Worm (Caenorhabditis elegans) whole organism, L2 larva: ENCODE measurements around the gene K06A9.2.

ENCODE experiments used
- F13H6.1 ChIP-seq: sonication (generic microtip); optimal IDR thresholded peaks from 2 replicates; lab custom pipeline; 2016; ENCODE audit warnings: missing genetic modification characterization, missing compliant biosample characterization
- R02D3.7 ChIP-seq: fragments of 150-350 bp; optimal IDR thresholded peaks from 2 replicates; lab custom pipeline; 2014; ENCODE audit warnings: missing biosample characterization, missing genetic modification characterization
- Y55F3AM.14 ChIP-seq: fragments of 200-800 bp; sonication (Bioruptor generic); optimal IDR thresholded peaks from 2 replicates; lab custom pipeline; 2018; ENCODE audit warnings: mild to moderate bottlenecking, missing genetic modification characterization, missing compliant biosample characterization
- ZK546.5 ChIP-seq: sonication (generic microtip); optimal IDR thresholded peaks from 2 replicates; lab custom pipeline; 2017; ENCODE audit warnings: missing biosample characterization, missing genetic modification characterization
- alr-1 ChIP-seq: fragments of 150-350 bp; optimal IDR thresholded peaks from 2 replicates; lab custom pipeline; 2014; ENCODE audit warnings: missing biosample characterization, missing genetic modification characterization
- blmp-1 ChIP-seq: sonication (generic microtip); optimal IDR thresholded peaks from 2 replicates; lab custom pipeline; 2017; ENCODE audit warnings: missing genetic modification characterization, mild to moderate bottlenecking, missing compliant biosample characterization, antibody characterized with exemption, moderate library complexity; ENCODE audit not compliant: insufficient read depth
- ceh-82 ChIP-seq: fragments of 150-350 bp; optimal IDR thresholded peaks from 2 replicates; lab custom pipeline; 2014; ENCODE audit warnings: missing biosample characterization, missing genetic modification characterization
- crh-2 ChIP-seq: sonication (generic microtip); optimal IDR thresholded peaks from 2 replicates; lab custom pipeline; 2017; ENCODE audit warnings: missing biosample characterization, missing genetic modification characterization
- egl-27 ChIP-seq: sonication (generic microtip); optimal IDR thresholded peaks from 3 replicates; lab custom pipeline; 2017; ENCODE audit warnings: missing biosample characterization, missing genetic modification reagents, missing genetic modification characterization
- elt-3 ChIP-seq: sonication (generic microtip); optimal IDR thresholded peaks from 2 replicates; lab custom pipeline; 2017; ENCODE audit warnings: missing biosample characterization, missing genetic modification characterization
- fos-1 ChIP-seq: fragments of 150-350 bp; optimal IDR thresholded peaks from 2 replicates; lab custom pipeline; 2014; ENCODE audit warnings: missing biosample characterization, missing genetic modification characterization
- gmeb-1 ChIP-seq: fragments of 150-350 bp; optimal IDR thresholded peaks from 2 replicates; lab custom pipeline; 2014; ENCODE audit warnings: missing biosample characterization, missing genetic modification characterization
- lin-11 ChIP-seq: fragments of 150-350 bp; sonication (generic microtip); optimal IDR thresholded peaks from 2 replicates; lab custom pipeline; 2014; ENCODE audit warnings: missing biosample characterization, missing genetic modification characterization, inconsistent platforms, mixed read lengths
- lin-13 ChIP-seq: fragments of 150-350 bp; optimal IDR thresholded peaks from 2 replicates; lab custom pipeline; 2014; ENCODE audit warnings: missing biosample characterization, missing genetic modification reagents, missing genetic modification characterization
- lin-39 ChIP-seq: fragments of 150-350 bp; optimal IDR thresholded peaks from 2 replicates; lab custom pipeline; 2014; ENCODE audit warnings: missing biosample characterization, missing genetic modification reagents, missing genetic modification characterization
- mab-5 ChIP-seq: fragments of 150-350 bp; optimal IDR thresholded peaks from 2 replicates; lab custom pipeline; 2014; ENCODE audit warnings: missing biosample characterization, missing genetic modification characterization
- mbf-1 ChIP-seq: sonication (generic microtip); optimal IDR thresholded peaks from 2 replicates; lab custom pipeline; 2017; ENCODE audit warnings: missing biosample characterization, missing genetic modification characterization
- mdl-1 ChIP-seq, 2 experiments: fragments of 150-350 bp in 1 of 2; sonication (generic microtip) in 1 of 2; optimal IDR thresholded peaks; 2 replicates each; lab custom pipeline; 2017; ENCODE audit warnings: missing biosample characterization in 2 of 2, missing genetic modification characterization in 2 of 2
- nhr-10 ChIP-seq: sonication (generic microtip); optimal IDR thresholded peaks from 2 replicates; lab custom pipeline; 2017; ENCODE audit warnings: missing biosample characterization, missing genetic modification characterization
- nhr-21 ChIP-seq: fragments of 150-350 bp; optimal IDR thresholded peaks from 2 replicates; lab custom pipeline; 2014; ENCODE audit warnings: missing biosample characterization, missing genetic modification characterization
- nhr-237 ChIP-seq: fragments of 150-350 bp; optimal IDR thresholded peaks from 2 replicates; lab custom pipeline; 2014; ENCODE audit warnings: missing biosample characterization, missing genetic modification characterization
- nhr-25 ChIP-seq: fragments of 150-350 bp; sonication (generic microtip); optimal IDR thresholded peaks from 3 replicates; lab custom pipeline; 2014; ENCODE audit warnings: missing biosample characterization, missing genetic modification characterization
- nhr-6 ChIP-seq: fragments of 150-350 bp; optimal IDR thresholded peaks from 2 replicates; lab custom pipeline; 2014; ENCODE audit warnings: missing biosample characterization, missing genetic modification characterization
- sem-4 ChIP-seq: fragments of 150-350 bp; optimal IDR thresholded peaks from 2 replicates; lab custom pipeline; 2014; ENCODE audit warnings: missing biosample characterization, missing genetic modification reagents, missing genetic modification characterization
- sma-9 ChIP-seq, 2 experiments: fragments of 150-350 bp in 1 of 2; sonication (generic microtip) in 1 of 2; optimal IDR thresholded peaks; 2 replicates each; lab custom pipeline; 2014 to 2016; ENCODE audit warnings: missing genetic modification characterization in 2 of 2, mild to moderate bottlenecking in 1 of 2, missing biosample characterization in 1 of 2, missing compliant biosample characterization in 1 of 2, missing genetic modification reagents in 1 of 2, moderate library complexity in 1 of 2
- snpc-4 ChIP-seq: fragments of 150-350 bp; optimal IDR thresholded peaks from 2 replicates; lab custom pipeline; 2014; ENCODE audit warnings: missing biosample characterization, missing genetic modification characterization
- unc-39 ChIP-seq: fragments of 150-350 bp; optimal IDR thresholded peaks from 2 replicates; lab custom pipeline; 2014; ENCODE audit warnings: missing biosample characterization, missing genetic modification characterization
- zag-1 ChIP-seq: fragments of 150-350 bp; optimal IDR thresholded peaks from 2 replicates; lab custom pipeline; 2014; ENCODE audit warnings: missing biosample characterization, missing genetic modification characterization
- ztf-11 ChIP-seq: sonication (generic microtip); optimal IDR thresholded peaks from 2 replicates; lab custom pipeline; 2017; ENCODE audit warnings: missing biosample characterization, missing genetic modification characterization

Gene K06A9.2

ce11 chrX:1576337-1576736 lies 40.2 kb downstream of the K06A9.2 start, which contains the start of gene wrt-9:
Gene wrt-9 (plus strand): TSS chrX:1576637.
- TF ChIP-seq lin-39 (tag; lab: Kevin White, UChicago): no peak

- TF ChIP-seq nhr-21 (tag; lab: Kevin White, UChicago) (peak; percentile 10), crh-2 (tag; lab: Kevin White, UChicago) (no peak), elt-3 (tag; lab: Kevin White, UChicago) (no peak), nhr-25 (tag; lab: Kevin White, UChicago) (peak; percentile 12), blmp-1 (tag; lab: Kevin White, UChicago) (peak; percentile 41), zag-1 (no peak), ZK546.5 (tag; lab: Kevin White, UChicago) (no peak), Y55F3AM.14 (GFP tag; lab: Kevin White, UChicago) (peak; percentile 10), unc-39 (tag; lab: Kevin White, UChicago) (no peak), snpc-4 (tag; lab: Kevin White, UChicago) (no peak), nhr-237 (tag; lab: Kevin White, UChicago) (no peak), sem-4 (tag; lab: Kevin White, UChicago) (no peak), alr-1 (no peak), F13H6.1 (tag; lab: Kevin White, UChicago) (no peak)
Observed at ce11 chrX:1578682-1579081, 42.5 kb downstream of the K06A9.2 start.

ce11 chrX:1583980-1584379 lies 47.8 kb downstream of the K06A9.2 start:
- no peak for TF ChIP-seq lin-11 (tag; lab: Kevin White, UChicago)
- no peak for TF ChIP-seq egl-27 (tag; lab: Kevin White, UChicago)
- no peak for TF ChIP-seq lin-13 (GFP tag; lab: Kevin White, UChicago)
- no peak for TF ChIP-seq mbf-1 (tag; lab: Kevin White, UChicago)
- TF ChIP-seq snpc-4 (tag; lab: Kevin White, UChicago): no peak
- TF ChIP-seq fos-1 (tag; lab: Kevin White, UChicago): no peak
- no peak for TF ChIP-seq nhr-10 (tag; lab: Kevin White, UChicago)
- no peak for TF ChIP-seq F13H6.1 (tag; lab: Kevin White, UChicago)
- TF ChIP-seq gmeb-1 (tag; lab: Kevin White, UChicago): no peak

ce11 chrX:1587082-1587481 lies 50.9 kb downstream of the K06A9.2 start:
- TF ChIP-seq lin-39 (tag; lab: Kevin White, UChicago): no peak
- no peak for TF ChIP-seq elt-3 (tag; lab: Kevin White, UChicago)
- TF ChIP-seq lin-13 (GFP tag; lab: Kevin White, UChicago): no peak
- no peak for TF ChIP-seq F13H6.1 (tag; lab: Kevin White, UChicago)
- TF ChIP-seq ztf-11: no peak
- no peak for TF ChIP-seq sma-9 (GFP tag; optimal IDR thresholded peaks at IDR 0.05; lab: Kevin White, UChicago)
- TF ChIP-seq sma-9 (tag; optimal IDR thresholded peaks at IDR 0.05; lab: Kevin White, UChicago): no peak
- TF ChIP-seq R02D3.7: no peak
- no peak for TF ChIP-seq mbf-1 (tag; lab: Kevin White, UChicago)
- TF ChIP-seq mdl-1 (tag; optimal IDR thresholded peaks at IDR 0.05; lab: Kevin White, UChicago): no peak

ce11 chrX:1589114-1589902 lies 53.1 kb downstream of the K06A9.2 start:
- TF ChIP-seq ceh-82 (tag; lab: Kevin White, UChicago): no peak
- no peak for TF ChIP-seq mab-5 (tag; lab: Kevin White, UChicago)
- TF ChIP-seq nhr-6 (tag; lab: Kevin White, UChicago): no peak
- TF ChIP-seq fos-1 (tag; lab: Kevin White, UChicago): no peak
- TF ChIP-seq nhr-21 (tag; lab: Kevin White, UChicago): no peak
- no peak for TF ChIP-seq crh-2 (tag; lab: Kevin White, UChicago)
